Worm (Caenorhabditis elegans): Measurements from ENCODE around the gene ech-4.
A peak's percentile ranks its signal among the peaks of the same experiment; 100 is the strongest.

Gene ech-4

DNA sequence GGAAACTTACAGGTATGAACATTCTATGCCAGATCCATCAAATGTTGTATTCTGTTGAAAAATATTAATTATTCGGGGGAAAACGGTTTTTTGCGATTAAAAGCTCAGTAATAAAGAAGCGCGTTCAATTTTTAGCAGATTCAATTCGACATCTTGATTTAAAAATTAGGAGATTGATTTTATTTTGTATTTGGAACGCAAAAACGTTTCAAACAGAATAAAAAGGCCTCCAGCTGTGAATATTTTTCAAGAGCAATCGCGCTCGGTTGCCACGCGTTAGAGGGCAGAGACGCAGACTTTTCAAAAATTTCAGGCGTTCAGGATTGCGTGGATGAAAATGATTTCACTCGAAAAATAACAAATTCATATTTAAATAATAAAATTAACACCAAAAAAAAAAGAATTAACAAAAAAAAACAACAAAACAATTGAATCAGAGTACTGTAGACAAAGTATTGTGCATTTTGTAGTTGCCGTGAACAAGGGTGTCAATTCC, 855 bp upstream of the ech-4 start, which contains the start of gene R06F6.8 (continued):
- no peak for TF ChIP-seq sox-4 (tag; optimal IDR thresholded peaks at IDR 0.05)
- no peak for TF ChIP-seq nhr-84 (tag; optimal IDR thresholded peaks at IDR 0.05)
- no peak for TF ChIP-seq alr-1 (tag; optimal IDR thresholded peaks at IDR 0.05; ENCODE audit: borderline replicate concordance)
- peak; percentile 25 for TF ChIP-seq nhr-71 (tag; optimal IDR thresholded peaks at IDR 0.05)
- TF ChIP-seq unc-62 (GFP tag; optimal IDR thresholded peaks at IDR 0.05), result no peak
- no peak for TF ChIP-seq snpc-4 (tag; optimal IDR thresholded peaks at IDR 0.05)
- no peak for TF ChIP-seq elt-2 (tag; optimal IDR thresholded peaks at IDR 0.05)
- peak; percentile 19 for TF ChIP-seq C16A3.4 (tag; optimal IDR thresholded peaks at IDR 0.05)
- no peak for TF ChIP-seq zag-1 (tag; optimal IDR thresholded peaks at IDR 0.05)
- TF ChIP-seq mdl-1 (tag; optimal IDR thresholded peaks at IDR 0.05), result no peak
- TF ChIP-seq unc-86 (tag; optimal IDR thresholded peaks at IDR 0.05), result no peak
- TF ChIP-seq dpl-1 (GFP tag; optimal IDR thresholded peaks at IDR 0.05), result peak; percentile 33 to 70 (median 51)
- TF ChIP-seq irx-1 (tag; optimal IDR thresholded peaks at IDR 0.05), result no peak
- TF ChIP-seq rnt-1 (tag; optimal IDR thresholded peaks at IDR 0.05), result no peak
- TF ChIP-seq sptf-1 (tag; optimal IDR thresholded peaks at IDR 0.05), result no peak
- TF ChIP-seq elt-3 (tag; optimal IDR thresholded peaks at IDR 0.05), result peak in 1 of 6 experiments; percentile 22
- TF ChIP-seq efl-3 (GFP tag; optimal IDR thresholded peaks at IDR 0.05), result no peak
- no peak for TF ChIP-seq unc-98 (GFP tag; IDR thresholded peaks at IDR 0.05)
- TF ChIP-seq nhr-28 (tag; optimal IDR thresholded peaks at IDR 0.05), result no peak
- TF ChIP-seq skn-1 (tag; optimal IDR thresholded peaks at IDR 0.05), result peak; percentile 15
- TF ChIP-seq tlp-1 (tag; optimal IDR thresholded peaks at IDR 0.05), result no peak
- no peak for TF ChIP-seq tbx-2 (tag; optimal IDR thresholded peaks at IDR 0.05)
- no peak for TF ChIP-seq aly-2 (tag; optimal IDR thresholded peaks at IDR 0.05)
- TF ChIP-seq hpl-2 (GFP tag; optimal IDR thresholded peaks at IDR 0.05), result no peak
- TF ChIP-seq ets-5 (GFP tag; IDR thresholded peaks at IDR 0.05), result no peak
- TF ChIP-seq unc-130 (tag; optimal IDR thresholded peaks at IDR 0.05), result peak; percentile 23
- no peak for TF ChIP-seq nhr-85 (tag)
- TF ChIP-seq swsn-7 (tag; optimal IDR thresholded peaks at IDR 0.05), result no peak
- no peak for TF ChIP-seq vab-15 (tag; optimal IDR thresholded peaks at IDR 0.05)
- no peak for TF ChIP-seq pag-3 (tag; optimal IDR thresholded peaks at IDR 0.05; ENCODE audit: borderline replicate concordance, insufficient read depth)
- TF ChIP-seq jun-1 (tag; optimal IDR thresholded peaks at IDR 0.05), result no peak
- no peak for TF ChIP-seq nhr-11 (tag; optimal IDR thresholded peaks at IDR 0.05)
- TF ChIP-seq C04F5.9 (tag; optimal IDR thresholded peaks at IDR 0.05), result no peak
- no peak for TF ChIP-seq ceh-88 (GFP tag; IDR thresholded peaks at IDR 0.05)
- no peak for TF ChIP-seq nhr-19 (GFP tag; conservative IDR thresholded peaks at IDR 0.05)
- no peak for TF ChIP-seq pax-3 (tag; optimal IDR thresholded peaks at IDR 0.05)
- TF ChIP-seq mef-2 (tag; optimal IDR thresholded peaks at IDR 0.05), result no peak
- TF ChIP-seq nhr-90 (tag; optimal IDR thresholded peaks at IDR 0.05; ENCODE audit: poor library complexity), result no peak
- TF ChIP-seq ceh-63 (GFP tag; optimal IDR thresholded peaks at IDR 0.05), result no peak
- no peak for TF ChIP-seq ceh-8 (GFP tag; optimal IDR thresholded peaks at IDR 0.05)
- peak; percentile 48 for TF ChIP-seq lin-15B (tag; optimal IDR thresholded peaks at IDR 0.05)
- no peak for TF ChIP-seq dsc-1 (tag; optimal IDR thresholded peaks at IDR 0.05)
- TF ChIP-seq mep-1 (tag; optimal IDR thresholded peaks at IDR 0.05), result peak; percentile 59
- TF ChIP-seq fkh-4 (tag; optimal IDR thresholded peaks at IDR 0.05; ENCODE audit: borderline replicate concordance), result no peak
- no peak for TF ChIP-seq egl-13 (tag; optimal IDR thresholded peaks at IDR 0.05)
- TF ChIP-seq nhr-47 (tag; optimal IDR thresholded peaks at IDR 0.05), result no peak
- TF ChIP-seq nhr-20 (tag; optimal IDR thresholded peaks at IDR 0.05), result no peak
- TF ChIP-seq snu-23 (GFP tag; optimal IDR thresholded peaks at IDR 0.05), result no peak
- no peak for TF ChIP-seq fkh-10 (GFP tag; optimal IDR thresholded peaks at IDR 0.05)
- TF ChIP-seq aha-1 (tag; optimal IDR thresholded peaks at IDR 0.05), result no peak
- no peak for TF ChIP-seq hlh-4 (tag; optimal IDR thresholded peaks at IDR 0.05)
- no peak for TF ChIP-seq unc-30 (tag; optimal IDR thresholded peaks at IDR 0.05)
- TF ChIP-seq zip-4 (GFP tag; optimal IDR thresholded peaks at IDR 0.05), result no peak
- no peak for TF ChIP-seq ceh-90 (tag; optimal IDR thresholded peaks at IDR 0.05)
